Fruit fly (Drosophila melanogaster): ENCODE data around the gene Pomp.

Gene Pomp

DNA sequence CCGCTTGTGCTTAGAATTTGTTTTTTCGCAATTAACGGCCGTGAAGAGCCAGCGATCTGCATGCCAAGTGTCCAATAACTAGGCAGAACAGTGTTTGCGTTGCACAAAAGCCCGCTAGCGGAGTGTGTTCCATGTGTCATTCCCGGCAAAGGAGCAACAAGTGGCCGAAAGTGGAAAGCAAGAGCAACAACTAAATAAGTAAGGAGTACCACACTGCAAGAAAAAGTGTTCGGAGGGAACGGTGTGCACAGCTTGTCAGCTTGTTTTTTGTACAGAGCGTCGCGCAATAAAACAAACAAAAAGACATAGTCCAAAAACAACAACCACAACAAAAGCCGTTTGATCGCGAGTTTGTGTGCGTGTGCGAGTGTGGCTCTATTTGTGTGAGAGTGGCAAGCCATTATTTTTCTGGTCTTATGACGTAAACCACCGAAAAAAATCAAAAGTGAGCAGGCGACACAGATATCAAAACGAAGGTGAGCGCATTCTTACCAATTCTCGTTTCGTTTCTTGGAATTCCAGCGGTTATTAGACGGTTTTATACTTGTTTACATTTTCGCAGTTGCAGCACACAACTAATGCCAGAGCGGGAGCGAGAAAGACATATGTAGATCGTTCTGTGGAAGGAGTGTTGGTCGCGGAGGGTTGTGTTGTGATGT is 29.1 kb upstream of the Pomp start (continued):
- no peak for TF ChIP-seq CG11093 (GFP tag; IDR thresholded peaks at IDR 0.05)
- peak; percentile 4 for TF ChIP-seq Fer1 (GFP tag; optimal IDR thresholded peaks at IDR 0.05)
- peak; percentile 79 for TF ChIP-seq scrt (GFP tag; optimal IDR thresholded peaks at IDR 0.05)
- TF ChIP-seq CG1024 (GFP tag; IDR thresholded peaks at IDR 0.05): 0 out of 2 replicates have a peak, but pooled peaks have one; percentile 17
- no peak for TF ChIP-seq Ets65A (GFP tag)
- TF ChIP-seq CG10209 (GFP tag; optimal IDR thresholded peaks at IDR 0.05): no peak
- peak; percentile 99 for TF ChIP-seq kah (GFP tag; optimal IDR thresholded peaks at IDR 0.05)
- no peak for TF ChIP-seq ap (GFP tag; IDR thresholded peaks at IDR 0.05)
- TF ChIP-seq CG3281 (GFP tag; optimal IDR thresholded peaks at IDR 0.05): peak; percentile 12
- no peak for TF ChIP-seq CG17612 (GFP tag; IDR thresholded peaks at IDR 0.05)
- no peak for TF ChIP-seq CG17186 (GFP tag; optimal IDR thresholded peaks at IDR 0.05)
- TF ChIP-seq CG11247 (GFP tag; IDR thresholded peaks at IDR 0.05): 0 out of 2 replicates have a peak, but pooled peaks have one; percentile 23
- TF ChIP-seq CG8765 (GFP tag; IDR thresholded peaks at IDR 0.05): no peak
- TF ChIP-seq Dp (GFP tag; optimal IDR thresholded peaks at IDR 0.05): peak; percentile 4
- no peak for TF ChIP-seq sna (GFP tag; IDR thresholded peaks at IDR 0.05; ENCODE audit: partially characterized antibody)
- peak; percentile 53 for TF ChIP-seq CG1832 (GFP tag; optimal IDR thresholded peaks at IDR 0.05)
- TF ChIP-seq CG6689 (GFP tag; IDR thresholded peaks at IDR 0.05): 0 out of 2 replicates have a peak, but pooled peaks have one; percentile 27
- peak; percentile 22 for TF ChIP-seq CG3163 (GFP tag; optimal IDR thresholded peaks at IDR 0.05)
- TF ChIP-seq PHDP (tag; optimal IDR thresholded peaks at IDR 0.05): peak; percentile 10
- peak; percentile 0 for TF ChIP-seq CG9437 (GFP tag; optimal IDR thresholded peaks at IDR 0.05)
- TF ChIP-seq odd (GFP tag; optimal IDR thresholded peaks at IDR 0.05): no peak
- TF ChIP-seq CG6765 (GFP tag; optimal IDR thresholded peaks at IDR 0.05): peak; percentile 16
- 0 out of 2 replicates have a peak, but pooled peaks have one; percentile 10 for TF ChIP-seq lmd (GFP tag; IDR thresholded peaks at IDR 0.05)
- TF ChIP-seq cg (GFP tag; optimal IDR thresholded peaks at IDR 0.05): peak; percentile 79
- 0 out of 3 replicates have a peak, but pooled peaks have one; percentile 5 for TF ChIP-seq z (GFP tag; IDR thresholded peaks at IDR 0.05)
- peak in 1 of 3 experiments; percentile 88 for TF ChIP-seq Stat92E (GFP tag; optimal IDR thresholded peaks at IDR 0.05)
- TF ChIP-seq kni (GFP tag; optimal IDR thresholded peaks at IDR 0.05): peak; percentile 45
- peak; percentile 34; the same call in 1 of the 3 replicates for TF ChIP-seq dysf (GFP tag; IDR thresholded peaks at IDR 0.05)
- TF ChIP-seq CG11723 (GFP tag; optimal IDR thresholded peaks at IDR 0.05): no peak
- TF ChIP-seq Mes4 (GFP tag; optimal IDR thresholded peaks at IDR 0.05): no peak
- no peak for TF ChIP-seq CG17359 (tag; optimal IDR thresholded peaks at IDR 0.05)
- peak; percentile 29 for TF ChIP-seq CG12659 (GFP tag; optimal IDR thresholded peaks at IDR 0.05)
- no peak for TF ChIP-seq fd102C (GFP tag; optimal IDR thresholded peaks at IDR 0.05)
- peak; percentile 41 for TF ChIP-seq D (optimal IDR thresholded peaks at IDR 0.05)
- no peak for TF ChIP-seq D (GFP tag; optimal IDR thresholded peaks at IDR 0.05)
- peak; percentile 26; the same call in 1 of the 2 replicates for TF ChIP-seq CG32532 (GFP tag; IDR thresholded peaks at IDR 0.05)
- TF ChIP-seq Blimp-1 (GFP tag; optimal IDR thresholded peaks at IDR 0.05): peak; percentile 71
- TF ChIP-seq Deaf1 (tag; optimal IDR thresholded peaks at IDR 0.05): no peak
- peak; percentile 11 for TF ChIP-seq ATbp (GFP tag; optimal IDR thresholded peaks at IDR 0.05)
- TF ChIP-seq MESR4 (GFP tag; optimal IDR thresholded peaks at IDR 0.05): peak; percentile 35
- TF ChIP-seq ci (GFP tag; IDR thresholded peaks at IDR 0.05): peak; percentile 63; the same call in 2 of the 3 replicates
- TF ChIP-seq CG9817 (tag; optimal IDR thresholded peaks at IDR 0.05): no peak
- no peak for TF ChIP-seq gem (tag; optimal IDR thresholded peaks at IDR 0.05)
- TF ChIP-seq shn (GFP tag; optimal IDR thresholded peaks at IDR 0.05): no peak
- TF ChIP-seq emc (GFP tag; optimal IDR thresholded peaks at IDR 0.05): no peak
- no peak for TF ChIP-seq Abd-B (GFP tag; optimal IDR thresholded peaks at IDR 0.05)
- peak; percentile 38 for TF ChIP-seq org-1 (GFP tag; optimal IDR thresholded peaks at IDR 0.05)
- no peak for TF ChIP-seq Dll (GFP tag; IDR thresholded peaks at IDR 0.05; ENCODE audit: partially characterized antibody)
- TF ChIP-seq slou (GFP tag; optimal IDR thresholded peaks at IDR 0.05): no peak
